Worm (Caenorhabditis elegans) whole organism, mixed stage, embryonic: ENCODE data around the gene D1086.1.

Experiments
- ceh-43 ChIP-seq: fragments of 200-800 bp; sonication (Bioruptor generic); optimal IDR thresholded peaks from 2 replicates; lab custom pipeline; 2018; ENCODE audit warnings: mild to moderate bottlenecking, missing genetic modification characterization, moderate library complexity, missing compliant biosample characterization
- elt-1 ChIP-seq: sonication (generic microtip); optimal IDR thresholded peaks from 2 replicates; lab custom pipeline; 2017; ENCODE audit warnings: missing genetic modification characterization, mild to moderate bottlenecking, missing compliant biosample characterization, antibody characterized with exemption, moderate library complexity, borderline replicate concordance; ENCODE audit not compliant: insufficient read depth
- elt-3 ChIP-seq: fragments of 150-350 bp; optimal IDR thresholded peaks from 2 replicates; lab custom pipeline; 2014; ENCODE audit warnings: missing biosample characterization, missing genetic modification characterization
- lin-13 ChIP-seq: fragments of 150-350 bp; optimal IDR thresholded peaks from 2 replicates; lab custom pipeline; 2014; ENCODE audit warnings: missing biosample characterization, missing genetic modification characterization
- lin-32 ChIP-seq: fragments of 200-800 bp; sonication (Bioruptor generic); optimal IDR thresholded peaks from 2 replicates; lab custom pipeline; 2018; ENCODE audit warnings: mild to moderate bottlenecking, missing genetic modification characterization, missing compliant biosample characterization
- lsy-2 ChIP-seq: fragments of 150-350 bp; optimal IDR thresholded peaks from 2 replicates; lab custom pipeline; 2014; ENCODE audit warnings: missing biosample characterization, missing genetic modification characterization
- nhr-237 ChIP-seq: fragments of 150-350 bp; optimal IDR thresholded peaks from 2 replicates; lab custom pipeline; 2014; ENCODE audit warnings: missing biosample characterization, missing genetic modification characterization
- nhr-28 ChIP-seq: fragments of 150-350 bp; optimal IDR thresholded peaks from 2 replicates; lab custom pipeline; 2014; ENCODE audit warnings: missing biosample characterization, missing genetic modification characterization
- snpc-4 ChIP-seq: fragments of 150-350 bp; optimal IDR thresholded peaks from 2 replicates; lab custom pipeline; 2014; ENCODE audit warnings: missing biosample characterization, missing genetic modification characterization
- unc-39 ChIP-seq: fragments of 150-350 bp; optimal IDR thresholded peaks from 2 replicates; lab custom pipeline; 2014; ENCODE audit warnings: missing biosample characterization, missing genetic modification characterization
- ztf-11 ChIP-seq: fragments of 150-350 bp; optimal IDR thresholded peaks from 2 replicates; lab custom pipeline; 2014; ENCODE audit warnings: missing biosample characterization, missing genetic modification characterization

ce11 chrV:14093805-14094204, 4.9 kb upstream of the D1086.1 start, which contains the start of gene D1086.8:
- TF ChIP-seq lin-13 (tag; lab: Kevin White, UChicago) (no peak), ztf-11 (no peak), nhr-237 (tag; lab: Kevin White, UChicago) (no peak), nhr-28 (tag; lab: Kevin White, UChicago) (no peak), lin-32 (no peak), elt-1 (tag; lab: Kevin White, UChicago) (no peak), snpc-4 (tag; lab: Kevin White, UChicago) (no peak), unc-39 (tag; lab: Kevin White, UChicago) (no peak), lsy-2 (tag; lab: Kevin White, UChicago) (no peak), ceh-43 (no peak), elt-3 (no peak)
